Worm (Caenorhabditis elegans) whole organism, L2 larva: ENCODE results near the gene bath-23.

Experiments
- C34F6.9 ChIP-seq: fragments of 150-350 bp; optimal IDR thresholded peaks from 2 replicates; lab custom pipeline; 2014; ENCODE audit warnings: missing biosample characterization, missing genetic modification characterization
- R02D3.7 ChIP-seq: fragments of 150-350 bp; optimal IDR thresholded peaks from 2 replicates; lab custom pipeline; 2014; ENCODE audit warnings: missing biosample characterization, missing genetic modification characterization
- Y55F3AM.14 ChIP-seq: fragments of 200-800 bp; sonication (Bioruptor generic); optimal IDR thresholded peaks from 2 replicates; lab custom pipeline; 2018; ENCODE audit warnings: mild to moderate bottlenecking, missing genetic modification characterization, missing compliant biosample characterization
- ZK546.5 ChIP-seq: sonication (generic microtip); optimal IDR thresholded peaks from 2 replicates; lab custom pipeline; 2017; ENCODE audit warnings: missing biosample characterization, missing genetic modification characterization
- alr-1 ChIP-seq: fragments of 150-350 bp; optimal IDR thresholded peaks from 2 replicates; lab custom pipeline; 2014; ENCODE audit warnings: missing biosample characterization, missing genetic modification characterization
- ceh-16 ChIP-seq: fragments of 150-350 bp; optimal IDR thresholded peaks from 2 replicates; lab custom pipeline; 2014; ENCODE audit warnings: missing biosample characterization, missing genetic modification characterization
- ceh-82 ChIP-seq: fragments of 150-350 bp; optimal IDR thresholded peaks from 2 replicates; lab custom pipeline; 2014; ENCODE audit warnings: missing biosample characterization, missing genetic modification characterization
- dmd-4 ChIP-seq: sonication (generic microtip); optimal IDR thresholded peaks from 2 replicates; lab custom pipeline; 2017; ENCODE audit warnings: missing biosample characterization, missing genetic modification characterization
- egl-27 ChIP-seq: sonication (generic microtip); optimal IDR thresholded peaks from 3 replicates; lab custom pipeline; 2017; ENCODE audit warnings: missing biosample characterization, missing genetic modification reagents, missing genetic modification characterization
- elt-1 ChIP-seq: fragments of 150-350 bp; optimal IDR thresholded peaks from 2 replicates; lab custom pipeline; 2014; ENCODE audit warnings: missing biosample characterization, missing genetic modification characterization
- fos-1 ChIP-seq: fragments of 150-350 bp; optimal IDR thresholded peaks from 2 replicates; lab custom pipeline; 2014; ENCODE audit warnings: missing biosample characterization, missing genetic modification characterization
- gmeb-1 ChIP-seq: fragments of 150-350 bp; optimal IDR thresholded peaks from 2 replicates; lab custom pipeline; 2014; ENCODE audit warnings: missing biosample characterization, missing genetic modification characterization
- lin-13 ChIP-seq: fragments of 150-350 bp; optimal IDR thresholded peaks from 2 replicates; lab custom pipeline; 2014; ENCODE audit warnings: missing biosample characterization, missing genetic modification reagents, missing genetic modification characterization
- lin-39 ChIP-seq: fragments of 150-350 bp; optimal IDR thresholded peaks from 2 replicates; lab custom pipeline; 2014; ENCODE audit warnings: missing biosample characterization, missing genetic modification reagents, missing genetic modification characterization
- lsy-2 ChIP-seq, 2 experiments: fragments of 150-350 bp in 1 of 2; sonication (generic microtip) in 1 of 2; optimal IDR thresholded peaks; 2 replicates each; lab custom pipeline; 2014 to 2017; ENCODE audit warnings: missing biosample characterization in 2 of 2, missing genetic modification characterization in 2 of 2
- mab-5 ChIP-seq: fragments of 150-350 bp; optimal IDR thresholded peaks from 2 replicates; lab custom pipeline; 2014; ENCODE audit warnings: missing biosample characterization, missing genetic modification characterization
- mdl-1 ChIP-seq, 2 experiments: fragments of 150-350 bp in 1 of 2; sonication (generic microtip) in 1 of 2; optimal IDR thresholded peaks; 2 replicates each; lab custom pipeline; 2017; ENCODE audit warnings: missing biosample characterization in 2 of 2, missing genetic modification characterization in 2 of 2
- nhr-10 ChIP-seq: sonication (generic microtip); optimal IDR thresholded peaks from 2 replicates; lab custom pipeline; 2017; ENCODE audit warnings: missing biosample characterization, missing genetic modification characterization
- nhr-11 ChIP-seq: fragments of 150-350 bp; optimal IDR thresholded peaks from 2 replicates; lab custom pipeline; 2014; ENCODE audit warnings: missing biosample characterization, missing genetic modification characterization
- nhr-21 ChIP-seq: fragments of 150-350 bp; optimal IDR thresholded peaks from 2 replicates; lab custom pipeline; 2014; ENCODE audit warnings: missing biosample characterization, missing genetic modification characterization
- nhr-237 ChIP-seq: fragments of 150-350 bp; optimal IDR thresholded peaks from 2 replicates; lab custom pipeline; 2014; ENCODE audit warnings: missing biosample characterization, missing genetic modification characterization
- nhr-25 ChIP-seq: fragments of 150-350 bp; sonication (generic microtip); optimal IDR thresholded peaks from 3 replicates; lab custom pipeline; 2014; ENCODE audit warnings: missing biosample characterization, missing genetic modification characterization
- nhr-6 ChIP-seq: fragments of 150-350 bp; optimal IDR thresholded peaks from 2 replicates; lab custom pipeline; 2014; ENCODE audit warnings: missing biosample characterization, missing genetic modification characterization
- nhr-77 ChIP-seq: fragments of 150-350 bp; optimal IDR thresholded peaks from 2 replicates; lab custom pipeline; 2014; ENCODE audit warnings: missing biosample characterization, missing genetic modification characterization
- peb-1 ChIP-seq: fragments of 150-350 bp; optimal IDR thresholded peaks from 2 replicates; lab custom pipeline; 2014; ENCODE audit warnings: missing biosample characterization, missing genetic modification characterization
- sem-4 ChIP-seq: fragments of 150-350 bp; optimal IDR thresholded peaks from 2 replicates; lab custom pipeline; 2014; ENCODE audit warnings: missing biosample characterization, missing genetic modification reagents, missing genetic modification characterization
- skn-1 ChIP-seq: sonication (generic microtip); optimal IDR thresholded peaks from 2 replicates; lab custom pipeline; 2017; ENCODE audit warnings: missing biosample characterization, missing genetic modification characterization
- snpc-4 ChIP-seq: fragments of 150-350 bp; optimal IDR thresholded peaks from 2 replicates; lab custom pipeline; 2014; ENCODE audit warnings: missing biosample characterization, missing genetic modification characterization
- unc-39 ChIP-seq: fragments of 150-350 bp; optimal IDR thresholded peaks from 2 replicates; lab custom pipeline; 2014; ENCODE audit warnings: missing biosample characterization, missing genetic modification characterization
- unc-62 ChIP-seq: fragments of 150-350 bp; optimal IDR thresholded peaks from 2 replicates; lab custom pipeline; 2014; ENCODE audit warnings: missing biosample characterization, missing genetic modification reagents, missing genetic modification characterization
- ztf-1 ChIP-seq: fragments of 200-800 bp; sonication (Bioruptor generic); conservative IDR thresholded peaks from 2 replicates; pipeline ENCODE4 v1.3.6; 2022; ENCODE audit warnings: missing genetic modification characterization, missing compliant biosample characterization

The bath-23 gene

ce11 chrII:3414383-3414910, 43.3 kb downstream of the bath-23 start, which contains the start of the genes F18A12.7 and F18A12.2:
TSS of gene F18A12.7 (minus strand) at chrII:3414483.
TSS of gene F18A12.2 (plus strand) at chrII:3414860.
- TF ChIP-seq ZK546.5 (tag; lab: Kevin White, UChicago) (no peak), Y55F3AM.14 (no peak), skn-1 (tag; lab: Kevin White, UChicago) (no peak), nhr-21 (tag; lab: Kevin White, UChicago) (no peak), ceh-16 (tag; lab: Kevin White, UChicago) (no peak), sem-4 (tag; lab: Kevin White, UChicago) (no peak), C34F6.9 (no peak), lin-39 (no peak), snpc-4 (tag; lab: Kevin White, UChicago) (no peak), unc-39 (tag; lab: Kevin White, UChicago) (no peak), lin-13 (GFP tag; lab: Kevin White, UChicago) (no peak), unc-62 (GFP tag; lab: Kevin White, UChicago) (no peak)
- TF ChIP-seq, all 48 proteins: peak for 0

DNA sequence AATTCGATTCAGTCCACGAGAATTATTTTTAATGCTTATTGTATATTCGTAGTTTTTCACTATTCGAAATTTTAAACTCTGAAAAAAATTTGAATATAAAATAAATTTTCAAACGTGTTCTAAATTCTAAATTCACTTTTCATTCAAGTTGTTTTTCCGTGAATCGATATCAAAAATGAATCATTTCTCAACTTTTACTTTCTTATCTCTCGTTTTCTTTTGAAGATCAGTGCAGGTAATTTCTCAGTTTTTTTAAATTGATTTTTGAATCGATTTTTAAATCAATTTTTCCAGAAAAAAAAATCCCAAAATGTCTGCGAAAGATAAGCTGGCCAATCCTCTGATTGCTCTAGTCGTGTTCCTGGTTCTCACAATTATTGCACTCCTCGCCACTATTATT, 45.4 kb downstream of the bath-23 start, which contains the start of gene nep-6:
nep-6 (plus strand) TSS at position 301 of the 400 bp plus-strand sequence.
- TF ChIP-seq dmd-4 (no peak), nhr-237 (tag; lab: Kevin White, UChicago) (no peak), nhr-25 (tag; lab: Kevin White, UChicago) (no peak), nhr-6 (tag; lab: Kevin White, UChicago) (no peak), ZK546.5 (tag; lab: Kevin White, UChicago) (no peak), ceh-82 (tag; lab: Kevin White, UChicago) (no peak), peb-1 (no peak), nhr-11 (tag; lab: Kevin White, UChicago) (no peak), elt-1 (tag; lab: Kevin White, UChicago) (no peak), R02D3.7 (tag; lab: Kevin White, UChicago) (no peak), gmeb-1 (no peak), ztf-1 (GFP tag; lab: Robert Waterston, UW) (no peak), fos-1 (tag; lab: Kevin White, UChicago) (no peak), mdl-1 (tag; optimal IDR thresholded peaks at IDR 0.05; lab: Kevin White, UChicago) (no peak), nhr-77 (tag; lab: Kevin White, UChicago) (no peak), alr-1 (tag; lab: Kevin White, UChicago) (no peak), mab-5 (tag; lab: Kevin White, UChicago) (no peak), lsy-2 (tag; optimal IDR thresholded peaks at IDR 0.05; lab: Kevin White, UChicago) (no peak), egl-27 (no peak), nhr-10 (tag; lab: Kevin White, UChicago) (no peak)
